Worm (Caenorhabditis elegans) whole organism, L1 larva: ENCODE measurements around the gene pen-2.

ENCODE experiments used
- blmp-1 ChIP-seq: fragments of 150-350 bp; optimal IDR thresholded peaks from 2 replicates; lab custom pipeline; 2014; ENCODE audit warnings: missing biosample characterization, missing genetic modification characterization
- ceh-88 ChIP-seq: fragments of 200-800 bp; sonication (Bioruptor generic); IDR thresholded peaks from 2 replicates; pipeline ENCODE4 v1.3.6; 2022; ENCODE audit warnings: missing genetic modification characterization, missing compliant biosample characterization
- egl-27 ChIP-seq, 2 experiments: fragments of 150-350 bp in 1 of 2; sonication (generic microtip); optimal IDR thresholded peaks; 3 replicates each; lab custom pipeline; 2017 to 2018; ENCODE audit warnings: missing biosample characterization in 2 of 2, missing genetic modification characterization in 2 of 2, missing genetic modification reagents in 2 of 2
- fos-1 ChIP-seq: fragments of 150-350 bp; optimal IDR thresholded peaks from 2 replicates; lab custom pipeline; 2014; ENCODE audit warnings: missing biosample characterization, missing genetic modification characterization
- hpl-2 ChIP-seq: fragments of 150-350 bp; optimal IDR thresholded peaks from 2 replicates; lab custom pipeline; 2014; ENCODE audit warnings: missing biosample characterization, missing genetic modification reagents, missing genetic modification characterization
- jun-1 ChIP-seq: fragments of 150-350 bp; optimal IDR thresholded peaks from 2 replicates; lab custom pipeline; 2014; ENCODE audit warnings: missing biosample characterization, missing genetic modification reagents, missing genetic modification characterization
- lin-13 ChIP-seq: fragments of 150-350 bp; optimal IDR thresholded peaks from 2 replicates; lab custom pipeline; 2014; ENCODE audit warnings: missing biosample characterization, missing genetic modification reagents, missing genetic modification characterization
- lir-3 ChIP-seq: sonication (generic microtip); optimal IDR thresholded peaks from 2 replicates; lab custom pipeline; 2016; ENCODE audit warnings: mild to moderate bottlenecking, missing genetic modification characterization, moderate library complexity, missing compliant biosample characterization; ENCODE audit not compliant: poor library complexity
- mep-1 ChIP-seq: fragments of 150-350 bp; optimal IDR thresholded peaks from 2 replicates; lab custom pipeline; 2014; ENCODE audit warnings: missing biosample characterization, missing genetic modification characterization
- nhr-237 ChIP-seq: fragments of 150-350 bp; optimal IDR thresholded peaks from 2 replicates; lab custom pipeline; 2014; ENCODE audit warnings: missing biosample characterization, missing genetic modification characterization
- pqm-1 ChIP-seq: sonication (generic microtip); optimal IDR thresholded peaks from 3 replicates; lab custom pipeline; 2017; ENCODE audit warnings: missing biosample characterization, missing genetic modification characterization
- zag-1 ChIP-seq: fragments of 150-350 bp; optimal IDR thresholded peaks from 2 replicates; lab custom pipeline; 2014; ENCODE audit warnings: missing biosample characterization, missing genetic modification characterization

ce11 chrIII:11360156-11360555 is 17.0 kb downstream of the pen-2 start, which contains the start of gene T28D6.4:
- TF ChIP-seq jun-1 (tag; lab: Kevin White, UChicago) (no peak), zag-1 (tag; lab: Kevin White, UChicago) (no peak), egl-27 (tag; optimal IDR thresholded peaks at IDR 0.05; lab: Kevin White, UChicago) (no peak), hpl-2 (no peak), blmp-1 (tag; lab: Kevin White, UChicago) (no peak), nhr-237 (tag; lab: Kevin White, UChicago) (no peak), mep-1 (tag; lab: Kevin White, UChicago) (no peak), fos-1 (tag; lab: Kevin White, UChicago) (no peak), lin-13 (GFP tag; lab: Kevin White, UChicago) (no peak), ceh-88 (GFP tag; lab: Robert Waterston, UW) (no peak), lir-3 (tag; lab: Kevin White, UChicago) (no peak), pqm-1 (tag; lab: Kevin White, UChicago) (no peak)
